Worm (Caenorhabditis elegans): ENCODE measurements around the gene npr-42.

DNA sequence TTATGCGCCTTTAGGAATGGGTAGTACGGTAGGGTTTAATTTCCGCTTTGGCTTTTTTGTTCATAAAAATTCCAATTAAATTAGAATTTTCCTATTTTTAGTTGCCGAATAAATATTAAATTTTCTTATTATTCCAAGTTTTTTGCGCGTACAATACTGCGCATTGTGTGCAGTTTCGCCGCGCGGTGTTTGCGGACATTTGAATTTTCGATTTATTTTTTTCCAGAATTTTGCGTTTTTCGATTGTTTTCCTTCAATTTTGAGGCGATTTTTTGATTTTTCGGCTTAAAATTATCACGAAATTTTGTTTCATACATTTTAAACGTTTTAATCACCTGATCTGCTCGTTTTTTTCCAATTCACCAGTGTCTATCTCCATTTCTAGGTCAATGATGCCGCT, 46.9 kb downstream of the npr-42 start, which contains the start of gene H20J04.6:
- TF ChIP-seq ama-1 (optimal IDR thresholded peaks at IDR 0.05) (no peak), lin-13 (GFP tag; optimal IDR thresholded peaks at IDR 0.05) (no peak), dmd-4 (tag; optimal IDR thresholded peaks at IDR 0.05) (no peak), unc-62 (GFP tag; optimal IDR thresholded peaks at IDR 0.05) (no peak), mab-5 (tag; optimal IDR thresholded peaks at IDR 0.05) (no peak)

Data from whole organism, L2 larva.